Worm (Caenorhabditis elegans) whole organism, L3 larva: ENCODE data around the gene plpp-1.2.

Experiments used
- R02D3.7 ChIP-seq: fragments of 150-350 bp; optimal IDR thresholded peaks from 2 replicates; lab custom pipeline; 2014; ENCODE audit warnings: missing biosample characterization, missing genetic modification characterization
- ZK546.5 ChIP-seq: sonication (generic microtip); optimal IDR thresholded peaks from 2 replicates; lab custom pipeline; 2017; ENCODE audit warnings: missing biosample characterization, missing genetic modification characterization
- aly-2 ChIP-seq: fragments of 150-350 bp; optimal IDR thresholded peaks from 2 replicates; lab custom pipeline; 2014; ENCODE audit warnings: missing biosample characterization, missing genetic modification characterization
- ama-1 ChIP-seq: fragments of 150-350 bp; optimal IDR thresholded peaks from 2 replicates; lab custom pipeline; 2018
- ceh-16 ChIP-seq: sonication (generic microtip); optimal IDR thresholded peaks from 2 replicates; lab custom pipeline; 2017; ENCODE audit warnings: missing biosample characterization, missing genetic modification characterization
- ceh-28 ChIP-seq: fragments of 150-350 bp; optimal IDR thresholded peaks from 2 replicates; lab custom pipeline; 2014; ENCODE audit warnings: missing biosample characterization, missing genetic modification reagents, missing genetic modification characterization
- ceh-82 ChIP-seq: fragments of 150-350 bp; optimal IDR thresholded peaks from 2 replicates; lab custom pipeline; 2014; ENCODE audit warnings: missing biosample characterization, missing genetic modification characterization
- ceh-9 ChIP-seq: sonication (generic microtip); optimal IDR thresholded peaks from 2 replicates; lab custom pipeline; 2018; ENCODE audit warnings: missing biosample characterization, missing genetic modification characterization
- daf-12 ChIP-seq: fragments of 150-350 bp; optimal IDR thresholded peaks from 2 replicates; lab custom pipeline; 2014; ENCODE audit warnings: missing biosample characterization, missing genetic modification reagents, missing genetic modification characterization
- egl-27 ChIP-seq: sonication (generic microtip); optimal IDR thresholded peaks from 4 replicates; lab custom pipeline; 2017; ENCODE audit warnings: missing biosample characterization, missing genetic modification reagents, missing genetic modification characterization
- egl-5 ChIP-seq: fragments of 150-350 bp; optimal IDR thresholded peaks from 2 replicates; lab custom pipeline; 2017; ENCODE audit warnings: missing biosample characterization, missing genetic modification reagents, missing genetic modification characterization, inconsistent platforms
- elt-1 ChIP-seq: fragments of 150-350 bp; optimal IDR thresholded peaks from 2 replicates; lab custom pipeline; 2014; ENCODE audit warnings: missing biosample characterization, missing genetic modification characterization
- elt-2 ChIP-seq: sonication (generic microtip); optimal IDR thresholded peaks from 2 replicates; lab custom pipeline; 2016; ENCODE audit warnings: missing genetic modification reagents, mild to moderate bottlenecking, missing genetic modification characterization, missing compliant biosample characterization
- elt-3 ChIP-seq, 3 experiments: fragments of 150-350 bp in 1 of 3; sonication (generic microtip) in 2 of 3; optimal IDR thresholded peaks; 2 replicates in 2 of 3; 4 replicates in 1 of 3; lab custom pipeline; 2014 to 2017; ENCODE audit warnings: missing biosample characterization in 3 of 3, missing genetic modification characterization in 3 of 3
- eor-1 ChIP-seq, 2 experiments: fragments of 150-350 bp; optimal IDR thresholded peaks; 2 replicates each; lab custom pipeline; 2014 to 2018; ENCODE audit warnings: missing biosample characterization in 2 of 2, missing genetic modification characterization in 2 of 2
- fkh-10 ChIP-seq: sonication (generic microtip); optimal IDR thresholded peaks from 2 replicates; lab custom pipeline; 2017; ENCODE audit warnings: missing biosample characterization, missing genetic modification reagents, missing genetic modification characterization
- fkh-2 ChIP-seq: fragments of 150-350 bp; optimal IDR thresholded peaks from 2 replicates; lab custom pipeline; 2014; ENCODE audit warnings: missing biosample characterization, missing genetic modification reagents, missing genetic modification characterization
- fos-1 ChIP-seq: fragments of 150-350 bp; optimal IDR thresholded peaks from 2 replicates; lab custom pipeline; 2014; ENCODE audit warnings: missing biosample characterization, missing genetic modification characterization
- hmg-11 ChIP-seq: sonication (generic microtip); optimal IDR thresholded peaks from 2 replicates; lab custom pipeline; 2016; ENCODE audit warnings: missing genetic modification characterization, missing compliant biosample characterization
- jun-1 ChIP-seq: fragments of 150-350 bp; optimal IDR thresholded peaks from 2 replicates; lab custom pipeline; 2014; ENCODE audit warnings: missing biosample characterization, missing genetic modification reagents, missing genetic modification characterization
- lin-15B ChIP-seq: fragments of 150-350 bp; optimal IDR thresholded peaks from 2 replicates; lab custom pipeline; 2014; ENCODE audit warnings: missing biosample characterization, missing genetic modification characterization
- lin-39 ChIP-seq: fragments of 150-350 bp; optimal IDR thresholded peaks from 2 replicates; lab custom pipeline; 2018; ENCODE audit warnings: missing biosample characterization, missing genetic modification reagents, missing genetic modification characterization
- lsy-12 ChIP-seq: sonication (generic microtip); optimal IDR thresholded peaks from 2 replicates; lab custom pipeline; 2016; ENCODE audit warnings: mild to moderate bottlenecking, missing genetic modification characterization, missing compliant biosample characterization
- mdl-1 ChIP-seq: fragments of 150-350 bp; optimal IDR thresholded peaks from 2 replicates; lab custom pipeline; 2014; ENCODE audit warnings: missing biosample characterization, missing genetic modification characterization
- mml-1 ChIP-seq: fragments of 150-350 bp; sonication (generic microtip); optimal IDR thresholded peaks from 3 replicates; lab custom pipeline; 2014; ENCODE audit warnings: missing biosample characterization, missing genetic modification characterization
- nfya-1 ChIP-seq: sonication (generic microtip); optimal IDR thresholded peaks from 2 replicates; lab custom pipeline; 2017; ENCODE audit warnings: missing genetic modification characterization, mild to moderate bottlenecking, missing compliant biosample characterization, antibody characterized with exemption, moderate library complexity; ENCODE audit not compliant: insufficient read depth
- nhr-11 ChIP-seq: fragments of 150-350 bp; optimal IDR thresholded peaks from 2 replicates; lab custom pipeline; 2014; ENCODE audit warnings: missing biosample characterization, missing genetic modification characterization
- nhr-12 ChIP-seq: fragments of 150-350 bp; optimal IDR thresholded peaks from 2 replicates; lab custom pipeline; 2014; ENCODE audit warnings: missing biosample characterization, missing genetic modification characterization
- nhr-23 ChIP-seq: fragments of 150-350 bp; optimal IDR thresholded peaks from 2 replicates; lab custom pipeline; 2014; ENCODE audit warnings: missing biosample characterization, missing genetic modification reagents, missing genetic modification characterization
- nhr-237 ChIP-seq: fragments of 150-350 bp; optimal IDR thresholded peaks from 2 replicates; lab custom pipeline; 2014; ENCODE audit warnings: missing biosample characterization, missing genetic modification characterization
- nhr-25 ChIP-seq: sonication (generic microtip); optimal IDR thresholded peaks from 2 replicates; lab custom pipeline; 2017; ENCODE audit warnings: missing biosample characterization, missing genetic modification characterization
- nhr-28 ChIP-seq: fragments of 150-350 bp; optimal IDR thresholded peaks from 2 replicates; lab custom pipeline; 2014; ENCODE audit warnings: missing biosample characterization, missing genetic modification characterization
- nhr-43 ChIP-seq: sonication (generic microtip); optimal IDR thresholded peaks from 2 replicates; lab custom pipeline; 2016; ENCODE audit warnings: mild to moderate bottlenecking, missing genetic modification characterization, missing compliant biosample characterization; ENCODE audit not compliant: poor library complexity, severe bottlenecking
- nhr-67 ChIP-seq: fragments of 150-350 bp; optimal IDR thresholded peaks from 2 replicates; lab custom pipeline; 2014; ENCODE audit warnings: missing biosample characterization, missing genetic modification characterization
- nhr-76 ChIP-seq: fragments of 150-350 bp; sonication (generic microtip); optimal IDR thresholded peaks from 5 replicates; lab custom pipeline; 2014; ENCODE audit warnings: missing biosample characterization, missing genetic modification characterization
- nhr-77 ChIP-seq: fragments of 150-350 bp; optimal IDR thresholded peaks from 2 replicates; lab custom pipeline; 2014; ENCODE audit warnings: missing biosample characterization, missing genetic modification characterization
- pha-4 ChIP-seq: fragments of 150-350 bp; optimal IDR thresholded peaks from 2 replicates; lab custom pipeline; 2014; ENCODE audit warnings: missing biosample characterization, missing genetic modification reagents, missing genetic modification characterization
- pqm-1 ChIP-seq: fragments of 150-350 bp; optimal IDR thresholded peaks from 2 replicates; lab custom pipeline; 2017; ENCODE audit warnings: missing biosample characterization, missing genetic modification characterization, inconsistent platforms
- skn-1 ChIP-seq: fragments of 150-350 bp; optimal IDR thresholded peaks from 2 replicates; lab custom pipeline; 2014; ENCODE audit warnings: missing biosample characterization, missing genetic modification characterization
- snpc-4 ChIP-seq: fragments of 150-350 bp; optimal IDR thresholded peaks from 2 replicates; lab custom pipeline; 2014; ENCODE audit warnings: missing biosample characterization, missing genetic modification characterization
- tbx-2 ChIP-seq: sonication (generic microtip); optimal IDR thresholded peaks from 2 replicates; lab custom pipeline; 2016; ENCODE audit warnings: mild to moderate bottlenecking, missing genetic modification characterization, missing compliant biosample characterization
- unc-39 ChIP-seq: sonication (generic microtip); optimal IDR thresholded peaks from 4 replicates; lab custom pipeline; 2017; ENCODE audit warnings: missing biosample characterization, missing genetic modification characterization
- zag-1 ChIP-seq: fragments of 150-350 bp; optimal IDR thresholded peaks from 2 replicates; lab custom pipeline; 2014; ENCODE audit warnings: missing biosample characterization, missing genetic modification characterization
- ztf-11 ChIP-seq: fragments of 150-350 bp; optimal IDR thresholded peaks from 2 replicates; lab custom pipeline; 2014; ENCODE audit warnings: missing biosample characterization, missing genetic modification characterization
- ztf-4 ChIP-seq: fragments of 150-350 bp; optimal IDR thresholded peaks from 2 replicates; lab custom pipeline; 2014; ENCODE audit warnings: missing biosample characterization, missing genetic modification characterization

The plpp-1.2 gene

DNA sequence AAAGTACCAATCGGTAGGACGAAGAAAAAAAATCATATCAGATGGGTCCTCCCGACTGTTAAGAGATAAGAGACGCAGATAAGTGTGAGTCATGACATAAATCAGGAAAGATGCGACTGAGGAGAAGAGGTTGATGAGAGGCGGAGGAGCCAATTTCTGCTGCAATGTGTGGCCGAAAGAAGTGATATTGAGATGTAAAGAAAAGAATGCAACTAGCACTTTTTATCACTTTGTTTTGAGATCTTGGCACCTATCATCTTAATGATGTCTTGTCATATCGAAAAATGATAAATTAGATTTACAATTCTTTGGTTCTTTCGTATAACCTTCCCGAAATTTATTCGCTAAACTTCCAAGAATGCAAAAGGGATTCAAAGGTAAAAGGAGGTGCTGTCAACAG lies 3.2 kb upstream of the plpp-1.2 start, which contains the start of gene del-10:
del-10 (minus strand) TSS at position 24 of the 400 bp plus-strand sequence.
- TF ChIP-seq egl-5 (tag; lab: Kevin White, UChicago) (peak; percentile 78), ama-1 (lab: Kevin White, UChicago) (no peak)

DNA sequence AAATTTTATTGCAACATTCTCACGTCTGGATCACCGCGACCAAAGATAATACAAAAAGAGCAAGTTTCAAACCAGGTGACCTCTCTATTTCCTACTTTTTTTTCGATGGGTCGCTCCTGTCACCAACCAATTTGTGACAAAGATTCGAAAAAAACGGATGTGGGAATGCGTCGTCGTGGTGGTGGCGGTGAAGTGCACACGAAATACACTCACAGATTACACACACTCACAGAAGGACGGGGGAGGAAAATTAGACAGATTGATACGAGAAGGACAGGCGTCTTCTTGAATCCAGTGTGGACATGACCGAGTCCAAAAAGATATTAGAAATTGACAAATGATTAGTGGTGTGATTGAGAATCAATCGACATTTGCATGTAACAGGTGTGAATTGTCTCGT lies 2.5 kb upstream of the plpp-1.2 start:
- TF ChIP-seq ztf-11 (tag; lab: Kevin White, UChicago) (no peak), hmg-11 (tag; lab: Kevin White, UChicago) (no peak), nhr-12 (tag; lab: Kevin White, UChicago) (no peak), nfya-1 (no peak), ceh-9 (no peak), fkh-10 (GFP tag; lab: Kevin White, UChicago) (no peak), pqm-1 (tag; lab: Kevin White, UChicago) (no peak), ZK546.5 (no peak), ceh-82 (tag; lab: Kevin White, UChicago) (no peak), egl-27 (tag; lab: Kevin White, UChicago) (no peak), jun-1 (tag; lab: Kevin White, UChicago) (no peak)
- TF ChIP-seq, all 47 proteins: peak for 0

DNA sequence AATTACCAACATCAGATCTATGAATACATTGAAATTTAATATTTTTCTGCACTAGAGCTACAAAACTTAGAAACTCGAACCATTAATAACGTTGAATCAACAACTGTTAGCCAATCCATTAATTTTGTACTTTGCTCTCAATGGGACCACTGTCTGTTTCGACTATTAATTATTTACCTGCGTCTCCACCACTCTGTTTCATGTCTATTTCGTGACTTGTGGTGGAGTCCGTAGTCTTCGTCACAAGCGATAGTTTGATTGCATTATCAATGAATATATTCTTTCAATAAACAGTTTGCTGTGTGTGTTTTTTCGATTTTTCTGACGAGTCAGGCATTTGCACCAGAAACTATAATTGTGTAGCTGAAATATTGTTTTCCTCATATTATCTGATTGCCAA lies 1.1 kb downstream of the plpp-1.2 start:
- peak; percentile 64 for TF ChIP-seq pqm-1 (tag; lab: Kevin White, UChicago)
- TF ChIP-seq nfya-1, result peak; percentile 17
- no peak for TF ChIP-seq nhr-237
- TF ChIP-seq mdl-1 (tag; lab: Kevin White, UChicago), result no peak
- peak; percentile 57 for TF ChIP-seq elt-2

DNA sequence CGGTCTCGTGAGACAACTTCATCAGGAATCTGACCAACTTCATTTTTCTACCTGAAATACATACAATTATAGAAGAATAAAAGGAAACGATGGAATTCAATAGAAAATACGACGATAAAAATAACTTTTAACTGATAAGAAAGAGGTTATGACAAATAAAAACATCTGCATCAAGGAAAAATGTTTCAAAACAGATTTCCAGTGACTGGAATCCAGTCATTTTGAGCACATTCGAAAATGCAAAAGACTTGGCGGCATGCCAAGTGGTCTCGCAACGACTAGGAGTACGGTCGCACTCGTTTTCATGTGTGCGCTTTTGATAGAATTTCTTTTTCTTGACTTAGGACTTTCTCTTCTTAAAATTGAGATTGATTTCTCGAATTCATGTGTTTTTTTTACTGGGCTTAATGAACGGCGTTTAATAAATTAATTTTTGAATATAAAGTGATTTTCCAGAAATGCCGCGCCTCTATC lies 4.5 kb downstream of the plpp-1.2 start, which contains the start of the genes snr-3 and rsp-5:
snr-3 (minus strand) TSS at position 51 of the 474 bp plus-strand sequence.
rsp-5 (plus strand) TSS at position 455 of the 474 bp plus-strand sequence.
- TF ChIP-seq lin-15B (tag; lab: Kevin White, UChicago) (peak; percentile 78), nhr-28 (no peak), elt-2 (peak; percentile 47), lin-39 (tag; lab: Kevin White, UChicago) (peak; percentile 61), nhr-67 (no peak), eor-1 (tag; optimal IDR thresholded peaks at IDR 0.05; lab: Kevin White, UChicago) (no peak), elt-1 (tag; lab: Kevin White, UChicago) (no peak), nhr-237 (no peak), snpc-4 (tag; lab: Kevin White, UChicago) (peak; percentile 63), fkh-10 (GFP tag; lab: Kevin White, UChicago) (no peak), unc-39 (tag; lab: Kevin White, UChicago) (no peak), ztf-4 (tag; lab: Kevin White, UChicago) (no peak), ZK546.5 (no peak), nhr-76 (tag; lab: Kevin White, UChicago) (no peak), R02D3.7 (tag; lab: Kevin White, UChicago) (peak; percentile 51), ceh-28 (tag; lab: Kevin White, UChicago) (peak; percentile 22), tbx-2 (no peak), fos-1 (tag; lab: Kevin White, UChicago) (no peak), lsy-12 (peak; percentile 9), pqm-1 (tag; lab: Kevin White, UChicago) (peak; percentile 34), egl-5 (tag; lab: Kevin White, UChicago) (peak; percentile 92), fkh-2 (tag; lab: Kevin White, UChicago) (no peak), nhr-11 (no peak), nfya-1 (peak; percentile 95), ztf-11 (tag; lab: Kevin White, UChicago) (no peak), skn-1 (tag; lab: Kevin White, UChicago) (no peak), mdl-1 (tag; lab: Kevin White, UChicago) (no peak), ama-1 (lab: Kevin White, UChicago) (no peak), pha-4 (tag; lab: Kevin White, UChicago) (peak; percentile 81), egl-27 (tag; lab: Kevin White, UChicago) (no peak), zag-1 (tag; lab: Kevin White, UChicago) (no peak), ceh-9 (no peak), nhr-23 (tag; lab: Kevin White, UChicago) (peak; percentile 80), daf-12 (no peak), jun-1 (tag; lab: Kevin White, UChicago) (no peak), nhr-43 (tag; lab: Kevin White, UChicago) (peak; percentile 39), mml-1 (tag; lab: Kevin White, UChicago) (no peak), ceh-82 (tag; lab: Kevin White, UChicago) (no peak), nhr-77 (tag; lab: Kevin White, UChicago) (no peak), nhr-12 (tag; lab: Kevin White, UChicago) (no peak), nhr-25 (peak; percentile 85), elt-3 (tag; optimal IDR thresholded peaks at IDR 0.05; lab: Kevin White, UChicago) (no peak), hmg-11 (tag; lab: Kevin White, UChicago) (no peak), ceh-16 (no peak), aly-2 (tag; lab: Kevin White, UChicago) (no peak)
- TF ChIP-seq, all 47 proteins: peak for 14
